Worm (Caenorhabditis elegans): ENCODE measurements around the gene F59B10.4.

DNA sequence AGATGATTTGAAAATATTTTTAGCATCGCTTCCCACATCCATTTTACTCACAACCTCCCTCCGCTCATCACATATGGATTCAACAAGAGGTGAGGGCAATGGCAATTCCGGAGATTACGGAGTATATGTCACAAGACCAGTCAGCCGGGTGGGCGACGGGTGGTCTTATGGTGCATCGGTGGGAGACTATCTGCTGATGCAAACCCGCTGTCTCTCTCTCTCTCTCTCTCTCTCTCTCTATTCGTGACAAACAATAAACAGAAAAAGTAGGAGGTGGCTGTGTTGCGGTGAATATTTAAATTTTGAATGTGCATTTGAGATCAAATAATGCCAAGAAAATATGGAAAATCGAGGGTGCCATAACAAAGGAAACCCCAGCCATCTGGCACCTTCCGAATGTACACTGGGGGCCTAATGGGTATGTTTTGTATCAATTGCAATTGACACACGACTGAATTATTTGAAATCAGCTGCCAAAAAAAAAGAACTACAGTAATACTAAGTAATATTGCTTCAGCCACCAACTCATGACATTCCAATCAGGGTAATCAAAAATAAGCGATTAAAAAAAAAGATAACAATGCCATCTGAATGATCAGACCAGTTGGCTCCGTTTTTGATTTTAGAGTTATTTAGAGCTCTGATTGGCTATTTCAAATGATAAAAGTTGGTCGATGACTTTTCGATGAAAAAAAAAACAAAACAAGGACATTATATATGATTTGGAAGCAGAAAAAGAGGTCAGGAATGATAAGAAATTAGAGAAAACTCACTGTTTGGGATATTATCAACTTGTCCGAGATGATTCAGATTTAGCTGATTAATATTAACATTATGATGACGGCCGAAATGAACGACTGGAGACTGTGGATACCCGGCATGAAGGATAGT, 29.1 kb upstream of the F59B10.4 start:
- no peak for TF ChIP-seq nhr-27 (tag; optimal IDR thresholded peaks at IDR 0.05)
- 0 out of 2 replicates have a peak, but pooled peaks have one; percentile 6 for TF ChIP-seq Y56A3A.18 (GFP tag; IDR thresholded peaks at IDR 0.05)
- no peak for TF ChIP-seq sea-2 (GFP tag; IDR thresholded peaks at IDR 0.05)
- no peak; the same call in 1 of the 2 replicates for TF ChIP-seq ceh-40 (GFP tag; IDR thresholded peaks at IDR 0.05)
- no peak for TF ChIP-seq F39B2.1 (GFP tag; IDR thresholded peaks at IDR 0.05)
- TF ChIP-seq nhr-90 (tag; optimal IDR thresholded peaks at IDR 0.05) = no peak
- no peak for TF ChIP-seq F49E8.2 (tag; optimal IDR thresholded peaks at IDR 0.05; ENCODE audit: insufficient read depth)
- TF ChIP-seq let-607 (tag; optimal IDR thresholded peaks at IDR 0.05) = no peak
- TF ChIP-seq hlh-26 (GFP tag; conservative IDR thresholded peaks at IDR 0.05) = no peak
- no peak for TF ChIP-seq F37B4.10 (GFP tag; IDR thresholded peaks at IDR 0.05)
- TF ChIP-seq F10E7.11 (tag; optimal IDR thresholded peaks at IDR 0.05) = no peak
